Fruit fly (Drosophila melanogaster) whole organism, embryonic: Measurements from ENCODE around the gene Kah.

Experiments
- CG10321 ChIP-seq: fragments of 200-800 bp; sonication (Bioruptor generic); IDR thresholded peaks from 2 replicates; pipeline ENCODE4 v1.3.6; 2022; ENCODE audit warnings: missing biosample characterization, missing genetic modification characterization
- CG10366 ChIP-seq: fragments of 200-800 bp; sonication (Bioruptor generic); IDR thresholded peaks from 2 replicates; pipeline ENCODE4 v1.3.6; 2022; ENCODE audit warnings: missing biosample characterization, missing genetic modification characterization
- CG10565 ChIP-seq: fragments of 200-800 bp; sonication (Bioruptor generic); optimal IDR thresholded peaks from 3 replicates; lab custom pipeline; 2016; ENCODE audit warnings: missing biosample characterization, mild to moderate bottlenecking, missing genetic modification characterization
- CG11247 ChIP-seq: fragments of 200-800 bp; sonication (Bioruptor generic); IDR thresholded peaks from 2 replicates; pipeline ENCODE4 v1.3.6; 2022; ENCODE audit warnings: missing biosample characterization, missing genetic modification characterization
- CG12744 ChIP-seq: fragments of 200-800 bp; sonication (Bioruptor generic); optimal IDR thresholded peaks from 2 replicates; lab custom pipeline; 2016; ENCODE audit warnings: missing biosample characterization, missing genetic modification characterization
- CG15479 ChIP-seq: fragments of 200-800 bp; sonication (Bioruptor generic); optimal IDR thresholded peaks from 3 replicates; lab custom pipeline; 2019; ENCODE audit warnings: missing biosample characterization, mild to moderate bottlenecking, missing genetic modification characterization, moderate library complexity
- CG17385 ChIP-seq: fragments of 200-800 bp; sonication (Bioruptor generic); optimal IDR thresholded peaks from 3 replicates; lab custom pipeline; 2018; ENCODE audit warnings: missing biosample characterization, mild to moderate bottlenecking, missing genetic modification characterization
- CG2129 ChIP-seq: fragments of 200-800 bp; sonication (Bioruptor generic); IDR thresholded peaks from 2 replicates; pipeline ENCODE4 v1.3.6; 2022; ENCODE audit warnings: missing biosample characterization, missing genetic modification characterization; ENCODE audit not compliant: partially characterized antibody
- CG2889 ChIP-seq: fragments of 200-800 bp; sonication (Bioruptor generic); IDR thresholded peaks from 3 replicates; pipeline ENCODE4 v1.3.6; 2022; ENCODE audit warnings: missing biosample characterization, missing genetic modification characterization
- CG4360 ChIP-seq: fragments of 200-800 bp; sonication (Bioruptor generic); IDR thresholded peaks from 2 replicates; pipeline ENCODE4 v1.3.6; 2022; ENCODE audit warnings: missing biosample characterization, missing genetic modification characterization
- CG4820 ChIP-seq: fragments of 200-800 bp; sonication (Bioruptor generic); optimal IDR thresholded peaks from 3 replicates; lab custom pipeline; 2016; ENCODE audit warnings: missing biosample characterization, missing genetic modification characterization
- CG4854 ChIP-seq: fragments of 200-800 bp; sonication (Bioruptor generic); optimal IDR thresholded peaks from 2 replicates; lab custom pipeline; 2016; ENCODE audit warnings: missing biosample characterization, missing genetic modification characterization, inconsistent platforms
- CG9797 ChIP-seq: fragments of 200-800 bp; sonication (Bioruptor generic); optimal IDR thresholded peaks from 3 replicates; lab custom pipeline; 2018; ENCODE audit warnings: missing biosample characterization, mild to moderate bottlenecking, missing genetic modification characterization
- CoRest ChIP-seq: fragments of 200-800 bp; sonication (Bioruptor generic); optimal IDR thresholded peaks from 3 replicates; lab custom pipeline; 2018; ENCODE audit warnings: missing biosample characterization, mild to moderate bottlenecking, missing genetic modification characterization, moderate library complexity
- Dp ChIP-seq: fragments of 200-800 bp; sonication (Bioruptor generic); optimal IDR thresholded peaks from 2 replicates; lab custom pipeline; 2018; ENCODE audit warnings: missing biosample characterization, mild to moderate bottlenecking, missing genetic modification characterization, moderate library complexity
- Drgx ChIP-seq: fragments of 200-800 bp; sonication (Bioruptor generic); IDR thresholded peaks from 2 replicates; pipeline ENCODE4 v1.3.6; 2022; ENCODE audit warnings: missing biosample characterization, missing genetic modification characterization
- Hmx ChIP-seq: fragments of 200-800 bp; sonication (Bioruptor generic); optimal IDR thresholded peaks from 2 replicates; lab custom pipeline; 2016; ENCODE audit warnings: missing biosample characterization, missing genetic modification characterization
- Nf-YC ChIP-seq: fragments of 200-800 bp; optimal IDR thresholded peaks from 3 replicates; lab custom pipeline; 2019; ENCODE audit warnings: missing biosample characterization, mild to moderate bottlenecking, missing genetic modification characterization, moderate library complexity
- Opbp ChIP-seq: fragments of 200-800 bp; sonication (Bioruptor generic); IDR thresholded peaks from 3 replicates; pipeline ENCODE4 v1.3.6; 2022; ENCODE audit warnings: missing biosample characterization, missing genetic modification characterization; ENCODE audit not compliant: partially characterized antibody
- Pdp1 ChIP-seq, 2 experiments: fragments of 200-800 bp; sonication (Bioruptor generic); optimal IDR thresholded peaks; 3 replicates each; lab custom pipeline; 2016; ENCODE audit warnings: missing biosample characterization in 2 of 2, missing genetic modification characterization in 2 of 2, mild to moderate bottlenecking in 1 of 2, moderate library complexity in 1 of 2
- Rx ChIP-seq: fragments of 200-800 bp; sonication (Bioruptor generic); IDR thresholded peaks from 2 replicates; pipeline ENCODE4 v1.3.6; 2022; ENCODE audit warnings: missing biosample characterization, missing genetic modification characterization
- Trl ChIP-seq, 3 experiments: fragments of >200 bp in 2 of 3; fragments of 200-800 bp in 1 of 3; sonication (Bioruptor generic) in 1 of 3; optimal IDR thresholded peaks; 2 replicates in 1 of 3; 3 replicates in 2 of 3; lab custom pipeline; 2016 to 2017; ENCODE audit warnings: missing biosample characterization in 1 of 3, missing genetic modification characterization in 1 of 3
- ara ChIP-seq: fragments of 200-800 bp; sonication (Bioruptor generic); IDR thresholded peaks from 2 replicates; pipeline ENCODE4 v1.3.6; 2022; ENCODE audit warnings: missing biosample characterization, missing genetic modification characterization
- ash1 ChIP-seq: fragments of 200-800 bp; sonication (Bioruptor generic); optimal IDR thresholded peaks from 2 replicates; lab custom pipeline; 2018; ENCODE audit warnings: missing biosample characterization, mild to moderate bottlenecking, missing genetic modification characterization
- bowl ChIP-seq: fragments of 200-800 bp; sonication (Bioruptor generic); IDR thresholded peaks from 2 replicates; pipeline ENCODE4 v1.3.6; 2022; ENCODE audit warnings: missing biosample characterization, missing genetic modification characterization
- bsh ChIP-seq, 2 experiments: fragments of 200-800 bp; sonication (Bioruptor generic); optimal IDR thresholded peaks; 2 replicates each; lab custom pipeline; 2017 to 2018; ENCODE audit warnings: mild to moderate bottlenecking in 2 of 2, missing biosample characterization in 2 of 2, missing genetic modification characterization in 2 of 2, moderate library complexity in 1 of 2
- btn ChIP-seq: fragments of 200-800 bp; sonication (Bioruptor generic); optimal IDR thresholded peaks from 2 replicates; lab custom pipeline; 2016; ENCODE audit warnings: missing biosample characterization, missing genetic modification characterization
- cas ChIP-seq: fragments of 200-800 bp; sonication (Bioruptor generic); IDR thresholded peaks from 2 replicates; pipeline ENCODE4 v1.3.6; 2022; ENCODE audit warnings: missing biosample characterization, missing genetic modification characterization
- cg ChIP-seq: fragments of 200-800 bp; sonication (Bioruptor generic); optimal IDR thresholded peaks from 3 replicates; lab custom pipeline; 2019; ENCODE audit warnings: missing biosample characterization, mild to moderate bottlenecking, missing genetic modification characterization, moderate library complexity
- chinmo ChIP-seq: fragments of 200-800 bp; sonication (Bioruptor generic); IDR thresholded peaks from 4 replicates; pipeline ENCODE4 v1.3.6; 2022; ENCODE audit warnings: missing biosample characterization, missing genetic modification characterization; ENCODE audit not compliant: partially characterized antibody
- crol ChIP-seq: fragments of 200-800 bp; sonication (Bioruptor generic); IDR thresholded peaks from 2 replicates; pipeline ENCODE4 v1.3.6; 2022; ENCODE audit warnings: missing biosample characterization, missing genetic modification characterization
- eve ChIP-seq, 2 experiments: fragments of >200 bp; optimal IDR thresholded peaks; 2 replicates each; lab custom pipeline; 2017; ENCODE audit warnings: missing biosample characterization in 2 of 2, missing genetic modification characterization in 2 of 2
- exex ChIP-seq: fragments of 200-800 bp; sonication (Bioruptor generic); optimal IDR thresholded peaks from 4 replicates; lab custom pipeline; 2018; ENCODE audit warnings: missing biosample characterization, mild to moderate bottlenecking, missing genetic modification characterization, moderate library complexity
- insv ChIP-seq, 2 experiments: fragments of 200-800 bp; sonication (Bioruptor generic); optimal IDR thresholded peaks; 3 replicates each; lab custom pipeline; 2016 to 2018; ENCODE audit warnings: missing biosample characterization in 2 of 2, missing genetic modification characterization in 2 of 2
- jumu ChIP-seq: fragments of 200-800 bp; sonication (Bioruptor generic); optimal IDR thresholded peaks from 3 replicates; lab custom pipeline; 2016; ENCODE audit warnings: missing biosample characterization, missing genetic modification characterization
- kah ChIP-seq: fragments of 200-800 bp; sonication (Bioruptor generic); optimal IDR thresholded peaks from 2 replicates; lab custom pipeline; 2018; ENCODE audit warnings: missing biosample characterization, mild to moderate bottlenecking, missing genetic modification characterization
- maf-S ChIP-seq: fragments of 200-800 bp; sonication (Bioruptor generic); optimal IDR thresholded peaks from 2 replicates; lab custom pipeline; 2016; ENCODE audit warnings: missing biosample characterization, missing genetic modification characterization
- mam ChIP-seq: fragments of 200-800 bp; sonication (Bioruptor generic); optimal IDR thresholded peaks from 3 replicates; lab custom pipeline; 2016; ENCODE audit warnings: missing biosample characterization, missing genetic modification characterization
- nau ChIP-seq: fragments of 200-800 bp; sonication (Bioruptor generic); optimal IDR thresholded peaks from 3 replicates; lab custom pipeline; 2017; ENCODE audit warnings: missing biosample characterization, mild to moderate bottlenecking, missing genetic modification characterization, missing genetic modification reagents
- nmo ChIP-seq: fragments of 200-800 bp; sonication (Bioruptor generic); optimal IDR thresholded peaks from 2 replicates; lab custom pipeline; 2018; ENCODE audit warnings: missing biosample characterization, mild to moderate bottlenecking, missing genetic modification characterization, moderate library complexity
- nom ChIP-seq: fragments of 200-800 bp; sonication (Bioruptor generic); optimal IDR thresholded peaks from 2 replicates; lab custom pipeline; 2017; ENCODE audit warnings: missing biosample characterization, missing genetic modification characterization, mild to moderate bottlenecking, moderate library complexity, missing genetic modification reagents
- pros ChIP-seq: fragments of 200-800 bp; sonication (Bioruptor generic); optimal IDR thresholded peaks from 3 replicates; lab custom pipeline; 2019; ENCODE audit warnings: missing biosample characterization, mild to moderate bottlenecking, missing genetic modification characterization, moderate library complexity
- ro ChIP-seq: fragments of 200-800 bp; sonication (Bioruptor generic); IDR thresholded peaks from 2 replicates; pipeline ENCODE4 v1.3.6; 2022; ENCODE audit warnings: missing biosample characterization, missing genetic modification characterization
- run ChIP-seq: fragments of 200-800 bp; sonication (Bioruptor generic); optimal IDR thresholded peaks from 3 replicates; lab custom pipeline; 2018; ENCODE audit warnings: missing biosample characterization, mild to moderate bottlenecking, missing genetic modification characterization
- sqz ChIP-seq: fragments of 200-800 bp; sonication (Bioruptor generic); optimal IDR thresholded peaks from 3 replicates; lab custom pipeline; 2018; ENCODE audit warnings: missing biosample characterization, mild to moderate bottlenecking, missing genetic modification characterization
- stc ChIP-seq: fragments of 200-800 bp; sonication (Bioruptor generic); IDR thresholded peaks from 2 replicates; pipeline ENCODE4 v1.3.6; 2022; ENCODE audit warnings: missing biosample characterization, missing genetic modification characterization
- toy ChIP-seq: fragments of 200-800 bp; sonication (Bioruptor generic); IDR thresholded peaks from 2 replicates; pipeline ENCODE4 v1.3.6; 2022; ENCODE audit warnings: missing biosample characterization, missing genetic modification characterization

Kah gene

dm6 chr3L:540089-540407 is 49.0 kb downstream of the Kah start:
- no peak for TF ChIP-seq mam (GFP tag; lab: Kevin White, UChicago)
- TF ChIP-seq ash1, result no peak
- no peak for TF ChIP-seq CG10366 (GFP tag; lab: Robert Waterston, UW)
- peak; percentile 50 to 76 for TF ChIP-seq insv (GFP tag; optimal IDR thresholded peaks at IDR 0.05; lab: Kevin White, UChicago)
- peak; percentile 42 to 47 for TF ChIP-seq Trl (optimal IDR thresholded peaks at IDR 0.05; lab: Kevin White, UChicago)
- no peak for TF ChIP-seq Trl (GFP tag; optimal IDR thresholded peaks at IDR 0.05; lab: Kevin White, UChicago)
- no peak for TF ChIP-seq CG11247 (GFP tag; lab: Robert Waterston, UW)
- TF ChIP-seq run (tag; lab: Kevin White, UChicago), result no peak
- TF ChIP-seq CG10565 (GFP tag; lab: Kevin White, UChicago), result no peak
- no peak for TF ChIP-seq CG2889 (GFP tag; lab: Robert Waterston, UW)
- no peak for TF ChIP-seq Rx (GFP tag; lab: Robert Waterston, UW)
- TF ChIP-seq CG2129 (GFP tag; lab: Robert Waterston, UW), result no peak
- no peak for TF ChIP-seq kah
- TF ChIP-seq Dp (GFP tag; lab: Kevin White, UChicago), result no peak
- no peak for TF ChIP-seq jumu
- peak; percentile 55 for TF ChIP-seq cg (GFP tag; lab: Kevin White, UChicago)
- no peak for TF ChIP-seq CoRest
- no peak for TF ChIP-seq sqz (GFP tag; lab: Kevin White, UChicago)
- no peak for TF ChIP-seq nom (GFP tag; lab: Kevin White, UChicago)
- TF ChIP-seq btn (GFP tag; lab: Kevin White, UChicago), result no peak
- no peak for TF ChIP-seq stc (GFP tag; lab: Robert Waterston, UW)
- TF ChIP-seq eve (GFP tag; optimal IDR thresholded peaks at IDR 0.05; lab: Kevin White, UChicago), result peak in 1 of 2 experiments; percentile 45

dm6 chr3L:539383-540088 is 49.5 kb downstream of the Kah start:
- TF ChIP-seq nom (GFP tag; lab: Kevin White, UChicago), result peak; percentile 93
- no peak for TF ChIP-seq CG4820 (GFP tag; lab: Kevin White, UChicago)
- TF ChIP-seq ro (GFP tag; lab: Robert Waterston, UW), result no peak
- no peak for TF ChIP-seq Hmx
- no peak for TF ChIP-seq cas (GFP tag; lab: Robert Waterston, UW)
- TF ChIP-seq bsh (GFP tag; optimal IDR thresholded peaks at IDR 0.05; lab: Kevin White, UChicago), result peak in 1 of 2 experiments; percentile 68
- no peak for TF ChIP-seq nmo
- TF ChIP-seq sqz (GFP tag; lab: Kevin White, UChicago), result peak; percentile 25
- TF ChIP-seq CG4854, result no peak
- TF ChIP-seq crol (GFP tag; lab: Robert Waterston, UW), result peak; percentile 63; the same call in 1 of the 2 replicates
- peak; percentile 66 for TF ChIP-seq CG15479 (GFP tag; lab: Kevin White, UChicago)
- TF ChIP-seq Trl (optimal IDR thresholded peaks at IDR 0.05; lab: Kevin White, UChicago), result peak; percentile 29 to 54
- TF ChIP-seq Trl (GFP tag; optimal IDR thresholded peaks at IDR 0.05; lab: Kevin White, UChicago), result no peak
- TF ChIP-seq CG4360, result peak; percentile 22; the same call in 1 of the 2 replicates
- no peak for TF ChIP-seq CG9797
- TF ChIP-seq bowl, result no peak
- peak; percentile 32 for TF ChIP-seq Nf-YC (tag; lab: Kevin White, UChicago)
- TF ChIP-seq maf-S (GFP tag; lab: Kevin White, UChicago), result no peak
- peak; percentile 54 for TF ChIP-seq CG10321
- TF ChIP-seq toy (GFP tag; lab: Robert Waterston, UW), result no peak
- TF ChIP-seq pros (GFP tag; lab: Kevin White, UChicago), result peak; percentile 74
- peak; percentile 88 for TF ChIP-seq CG17385 (GFP tag; lab: Kevin White, UChicago)
- TF ChIP-seq Opbp (GFP tag; lab: Robert Waterston, UW), result peak; percentile 19; the same call in 1 of the 3 replicates
- TF ChIP-seq Drgx (GFP tag; lab: Robert Waterston, UW), result peak; percentile 49
- peak in 1 of 2 experiments; percentile 24 for TF ChIP-seq Pdp1 (GFP tag; optimal IDR thresholded peaks at IDR 0.05; lab: Kevin White, UChicago)
- no peak for TF ChIP-seq nau (GFP tag; lab: Kevin White, UChicago)
- TF ChIP-seq exex, result peak; percentile 6
- TF ChIP-seq cg (GFP tag; lab: Kevin White, UChicago), result peak; percentile 86
- TF ChIP-seq chinmo, result 0 out of 4 replicates have a peak, but pooled peaks have one; percentile 38
- peak; percentile 70 to 95 for TF ChIP-seq insv (GFP tag; optimal IDR thresholded peaks at IDR 0.05; lab: Kevin White, UChicago)
- TF ChIP-seq CG12744, result no peak
- 0 out of 2 replicates have a peak, but pooled peaks have one; percentile 31 for TF ChIP-seq ara (GFP tag; lab: Robert Waterston, UW)
